Worm (Caenorhabditis elegans) whole organism, L4/young adult: ENCODE measurements around the gene cyp-34A10.

Source experiments
- W03F9.2 ChIP-seq: fragments of 150-350 bp; optimal IDR thresholded peaks from 2 replicates; lab custom pipeline; 2014; ENCODE audit warnings: missing biosample characterization, missing genetic modification characterization
- dao-5 ChIP-seq: sonication (generic microtip); optimal IDR thresholded peaks from 2 replicates; lab custom pipeline; 2016; ENCODE audit warnings: missing genotype, missing genetic modification characterization, moderate library complexity, missing compliant biosample characterization
- him-1 ChIP-seq: sonication (generic microtip); optimal IDR thresholded peaks from 2 replicates; lab custom pipeline; 2016; ENCODE audit warnings: missing genotype, missing genetic modification reagents, missing genetic modification characterization, missing compliant biosample characterization

cyp-34A10 gene

ce11 chrV:3985104-3985503 lies 12.3 kb upstream of the cyp-34A10 start:
- TF ChIP-seq dao-5 (tag; lab: Kevin White, UChicago), result no peak
- no peak for TF ChIP-seq him-1 (tag; lab: Kevin White, UChicago)
- TF ChIP-seq W03F9.2, result no peak

ce11 chrV:3984178-3984577 lies 11.4 kb upstream of the cyp-34A10 start, which contains the start of gene nlp-29:
Gene nlp-29, plus strand, starts transcription at chrV:3984425.
- TF ChIP-seq dao-5 (tag; lab: Kevin White, UChicago) (no peak), W03F9.2 (no peak), him-1 (tag; lab: Kevin White, UChicago) (no peak)

ce11 chrV:3981680-3982079 lies 8.9 kb upstream of the cyp-34A10 start, which contains the start of gene nlp-30:
Gene nlp-30, plus strand, starts transcription at chrV:3981980.
- no peak for TF ChIP-seq him-1 (tag; lab: Kevin White, UChicago)
- no peak for TF ChIP-seq W03F9.2

ce11 chrV:3980228-3980933 lies 7.6 kb upstream of the cyp-34A10 start:
- no peak for TF ChIP-seq dao-5 (tag; lab: Kevin White, UChicago)
- TF ChIP-seq W03F9.2, result no peak
- no peak for TF ChIP-seq him-1 (tag; lab: Kevin White, UChicago)

- TF ChIP-seq W03F9.2 (no peak), him-1 (tag; lab: Kevin White, UChicago) (no peak)
These were observed 7.0 kb upstream of the cyp-34A10 start, which contains the start of gene nlp-31 for ce11 chrV:3979819-3980218. Gene nlp-31, plus strand, starts transcription at chrV:3980055.

ce11 chrV:3979053-3979452 lies 6.3 kb upstream of the cyp-34A10 start, which contains the start of gene nlp-34:
Gene nlp-34, minus strand, starts transcription at chrV:3979134.
- no peak for TF ChIP-seq dao-5 (tag; lab: Kevin White, UChicago)
- TF ChIP-seq W03F9.2, result no peak
- no peak for TF ChIP-seq him-1 (tag; lab: Kevin White, UChicago)

- TF ChIP-seq dao-5 (tag; lab: Kevin White, UChicago) (no peak), him-1 (tag; lab: Kevin White, UChicago) (no peak), W03F9.2 (no peak)
These were observed 4.2 kb upstream of the cyp-34A10 start, which contains the start of gene str-83 for ce11 chrV:3976964-3977363. Gene str-83, plus strand, starts transcription at chrV:3977264.

ce11 chrV:3974361-3974760 lies 1.6 kb upstream of the cyp-34A10 start, which contains the start of gene str-82:
Gene str-82, plus strand, starts transcription at chrV:3974661.
- no peak for TF ChIP-seq W03F9.2
- TF ChIP-seq him-1 (tag; lab: Kevin White, UChicago), result no peak
- TF ChIP-seq dao-5 (tag; lab: Kevin White, UChicago), result no peak

- TF ChIP-seq dao-5 (tag; lab: Kevin White, UChicago), result no peak
- TF ChIP-seq W03F9.2, result no peak
- TF ChIP-seq him-1 (tag; lab: Kevin White, UChicago), result no peak
These were observed 2.4 kb downstream of the cyp-34A10 start, which contains the start of gene cyp-34A9 for ce11 chrV:3970410-3970809. Gene cyp-34A9, minus strand, starts transcription at chrV:3970540.

- TF ChIP-seq W03F9.2 (no peak), him-1 (tag; lab: Kevin White, UChicago) (no peak), dao-5 (tag; lab: Kevin White, UChicago) (no peak)
These were observed 3.1 kb downstream of the cyp-34A10 start for ce11 chrV:3969664-3970063.

ce11 chrV:3968929-3969328 lies 3.9 kb downstream of the cyp-34A10 start:
- TF ChIP-seq dao-5 (tag; lab: Kevin White, UChicago) (no peak), W03F9.2 (no peak), him-1 (tag; lab: Kevin White, UChicago) (no peak)

- TF ChIP-seq dao-5 (tag; lab: Kevin White, UChicago), result no peak
- TF ChIP-seq him-1 (tag; lab: Kevin White, UChicago), result no peak
- no peak for TF ChIP-seq W03F9.2
These were observed 5.0 kb downstream of the cyp-34A10 start, which contains the start of gene cyp-34A8 for ce11 chrV:3967762-3968161. Gene cyp-34A8, minus strand, starts transcription at chrV:3967823.

ce11 chrV:3963715-3964114 lies 9.1 kb downstream of the cyp-34A10 start, which contains the start of gene cyp-34A7:
Gene cyp-34A7, minus strand, starts transcription at chrV:3963815.
- no peak for TF ChIP-seq dao-5 (tag; lab: Kevin White, UChicago)
- TF ChIP-seq W03F9.2, result no peak
- no peak for TF ChIP-seq him-1 (tag; lab: Kevin White, UChicago)

ce11 chrV:3961235-3961634 lies 11.6 kb downstream of the cyp-34A10 start, which contains the start of gene cyp-34A6:
Gene cyp-34A6, minus strand, starts transcription at chrV:3961335.
- TF ChIP-seq him-1 (tag; lab: Kevin White, UChicago) (no peak), W03F9.2 (no peak), dao-5 (tag; lab: Kevin White, UChicago) (no peak)
